Worm (Caenorhabditis elegans) whole organism, late embryonic: ENCODE results near the gene lron-4.

ENCODE experiments used
- C38D4.7 ChIP-seq: fragments of 200-800 bp; sonication (Bioruptor generic); optimal IDR thresholded peaks from 2 replicates; lab custom pipeline; 2018; ENCODE audit warnings: mild to moderate bottlenecking, missing genetic modification characterization, moderate library complexity, missing compliant biosample characterization
- T23F11.4 ChIP-seq: fragments of 200-800 bp; sonication (Bioruptor generic); optimal IDR thresholded peaks from 2 replicates; lab custom pipeline; 2018; ENCODE audit warnings: mild to moderate bottlenecking, missing genetic modification characterization, missing compliant biosample characterization
- Y22D7AL.16 ChIP-seq: sonication (generic microtip); optimal IDR thresholded peaks from 2 replicates; lab custom pipeline; 2016; ENCODE audit warnings: missing genetic modification characterization, missing compliant biosample characterization
- ahr-1 ChIP-seq: sonication (generic microtip); optimal IDR thresholded peaks from 2 replicates; lab custom pipeline; 2016; ENCODE audit warnings: missing genetic modification characterization, missing compliant biosample characterization
- ama-1 ChIP-seq: fragments of 150-350 bp; optimal IDR thresholded peaks from 2 replicates; lab custom pipeline; 2014
- ceh-18 ChIP-seq: sonication (generic microtip); optimal IDR thresholded peaks from 2 replicates; lab custom pipeline; 2016; ENCODE audit warnings: missing genetic modification characterization, missing compliant biosample characterization
- ceh-31 ChIP-seq: sonication (generic microtip); optimal IDR thresholded peaks from 2 replicates; lab custom pipeline; 2016; ENCODE audit warnings: missing genetic modification characterization, missing compliant biosample characterization
- ceh-34 ChIP-seq: sonication (generic microtip); optimal IDR thresholded peaks from 2 replicates; lab custom pipeline; 2016; ENCODE audit warnings: mild to moderate bottlenecking, missing genetic modification characterization, missing compliant biosample characterization
- ceh-45 ChIP-seq: fragments of 200-800 bp; sonication (Bioruptor generic); IDR thresholded peaks from 2 replicates; pipeline ENCODE4 v1.3.6; 2022; ENCODE audit warnings: missing genetic modification reagents, missing genetic modification characterization, missing compliant biosample characterization
- ceh-6 ChIP-seq: fragments of 200-800 bp; sonication (Bioruptor generic); optimal IDR thresholded peaks from 2 replicates; lab custom pipeline; 2018; ENCODE audit warnings: mild to moderate bottlenecking, missing genetic modification characterization, missing compliant biosample characterization
- ceh-9 ChIP-seq: sonication (generic microtip); optimal IDR thresholded peaks from 2 replicates; lab custom pipeline; 2016; ENCODE audit warnings: mild to moderate bottlenecking, missing genetic modification characterization, inconsistent platforms, missing compliant biosample characterization
- dmd-4 ChIP-seq: sonication (generic microtip); optimal IDR thresholded peaks from 2 replicates; lab custom pipeline; 2016; ENCODE audit warnings: borderline replicate concordance, missing genetic modification characterization, missing compliant biosample characterization
- dve-1 ChIP-seq: sonication (generic microtip); optimal IDR thresholded peaks from 2 replicates; lab custom pipeline; 2017; ENCODE audit warnings: antibody characterized with exemption, mild to moderate bottlenecking, missing genetic modification characterization, missing compliant biosample characterization
- elt-2 ChIP-seq: sonication (generic microtip); optimal IDR thresholded peaks from 2 replicates; lab custom pipeline; 2016; ENCODE audit warnings: missing genetic modification reagents, missing genetic modification characterization, missing compliant biosample characterization
- fax-1 ChIP-seq: sonication (generic microtip); optimal IDR thresholded peaks from 2 replicates; lab custom pipeline; 2016; ENCODE audit warnings: missing genotype, missing genetic modification characterization, missing compliant biosample characterization
- fkh-10 ChIP-seq: fragments of 150-350 bp; optimal IDR thresholded peaks from 2 replicates; lab custom pipeline; 2014; ENCODE audit warnings: missing biosample characterization, missing genetic modification reagents, missing genetic modification characterization
- gmeb-2 ChIP-seq: sonication (generic microtip); optimal IDR thresholded peaks from 2 replicates; lab custom pipeline; 2016; ENCODE audit warnings: missing genetic modification characterization, inconsistent platforms, missing compliant biosample characterization
- hlh-13 ChIP-seq: fragments of 200-800 bp; sonication (Bioruptor generic); optimal IDR thresholded peaks from 2 replicates; lab custom pipeline; 2018; ENCODE audit warnings: mild to moderate bottlenecking, missing genetic modification characterization, missing compliant biosample characterization
- hlh-15 ChIP-seq: sonication (generic microtip); optimal IDR thresholded peaks from 2 replicates; lab custom pipeline; 2016; ENCODE audit warnings: missing genetic modification characterization, missing compliant biosample characterization
- hlh-30 ChIP-seq: sonication (generic microtip); optimal IDR thresholded peaks from 2 replicates; lab custom pipeline; 2017; ENCODE audit warnings: antibody characterized with exemption, missing genetic modification characterization, missing compliant biosample characterization; ENCODE audit not compliant: insufficient read depth
- lim-6 ChIP-seq: sonication (generic microtip); optimal IDR thresholded peaks from 2 replicates; lab custom pipeline; 2016; ENCODE audit warnings: missing genetic modification characterization, missing compliant biosample characterization
- madf-2 ChIP-seq: sonication (generic microtip); optimal IDR thresholded peaks from 2 replicates; lab custom pipeline; 2017; ENCODE audit warnings: missing genetic modification characterization, missing compliant biosample characterization
- mec-3 ChIP-seq: sonication (generic microtip); optimal IDR thresholded peaks from 2 replicates; lab custom pipeline; 2016; ENCODE audit warnings: borderline replicate concordance, missing genetic modification characterization, missing compliant biosample characterization
- nfya-1 ChIP-seq: sonication (generic microtip); optimal IDR thresholded peaks from 2 replicates; lab custom pipeline; 2017; ENCODE audit warnings: missing genetic modification characterization, mild to moderate bottlenecking, missing compliant biosample characterization, antibody characterized with exemption, moderate library complexity
- nhr-232 ChIP-seq: sonication (generic microtip); optimal IDR thresholded peaks from 2 replicates; lab custom pipeline; 2016; ENCODE audit warnings: missing genetic modification characterization, missing compliant biosample characterization
- npax-4 ChIP-seq: sonication (generic microtip); optimal IDR thresholded peaks from 2 replicates; lab custom pipeline; 2016; ENCODE audit warnings: missing genetic modification characterization, missing compliant biosample characterization
- odd-2 ChIP-seq: sonication (generic microtip); optimal IDR thresholded peaks from 2 replicates; lab custom pipeline; 2017; ENCODE audit warnings: antibody characterized with exemption, mild to moderate bottlenecking, missing genetic modification characterization, missing compliant biosample characterization
- pat-9 ChIP-seq: fragments of 200-800 bp; sonication (Bioruptor generic); optimal IDR thresholded peaks from 2 replicates; lab custom pipeline; 2018; ENCODE audit warnings: mild to moderate bottlenecking, missing genetic modification characterization, moderate library complexity, missing compliant biosample characterization
- pros-1 ChIP-seq: fragments of 150-350 bp; optimal IDR thresholded peaks from 2 replicates; lab custom pipeline; 2014; ENCODE audit warnings: missing biosample characterization, missing genetic modification reagents, missing genetic modification characterization
- ref-2 ChIP-seq: sonication (generic microtip); optimal IDR thresholded peaks from 2 replicates; lab custom pipeline; 2016; ENCODE audit warnings: missing genetic modification characterization, missing compliant biosample characterization
- rnt-1 ChIP-seq: sonication (generic microtip); optimal IDR thresholded peaks from 2 replicates; lab custom pipeline; 2016; ENCODE audit warnings: missing genetic modification characterization, missing compliant biosample characterization
- sox-2 ChIP-seq: fragments of 200-800 bp; sonication (Bioruptor generic); IDR thresholded peaks from 2 replicates; pipeline ENCODE4 v1.3.6; 2022; ENCODE audit warnings: missing genetic modification reagents, missing genetic modification characterization, missing compliant biosample characterization
- sox-4 ChIP-seq: sonication (generic microtip); optimal IDR thresholded peaks from 2 replicates; lab custom pipeline; 2017; ENCODE audit warnings: mild to moderate bottlenecking, missing genetic modification characterization, inconsistent platforms, missing compliant biosample characterization
- tbx-2 ChIP-seq: sonication (generic microtip); optimal IDR thresholded peaks from 2 replicates; lab custom pipeline; 2016; ENCODE audit warnings: missing genetic modification characterization, missing compliant biosample characterization
- unc-55 ChIP-seq: sonication (generic microtip); optimal IDR thresholded peaks from 2 replicates; lab custom pipeline; 2017; ENCODE audit warnings: missing biosample characterization, missing genetic modification reagents, missing genetic modification characterization
- zip-5 ChIP-seq: sonication (generic microtip); optimal IDR thresholded peaks from 2 replicates; lab custom pipeline; 2016; ENCODE audit warnings: missing genetic modification characterization, missing compliant biosample characterization

lron-4 gene

ce11 chrII:8106921-8107695 is 4.9 kb downstream of the lron-4 start, which contains the start of the genes chst-1 and C41C4.9 (continued):
- peak; percentile 69 for TF ChIP-seq hlh-30 (tag; lab: Kevin White, UChicago)
- peak; percentile 90 for TF ChIP-seq tbx-2 (tag; lab: Kevin White, UChicago)
- peak; percentile 88 for TF ChIP-seq hlh-15 (tag; lab: Kevin White, UChicago)
- peak; percentile 94 for TF ChIP-seq pat-9 (tag; lab: Kevin White, UChicago)
- TF ChIP-seq unc-55 (GFP tag; lab: Kevin White, UChicago) = peak; percentile 16
- TF ChIP-seq T23F11.4 (GFP tag; lab: Kevin White, UChicago) = peak; percentile 88
- peak; percentile 81 for TF ChIP-seq sox-2 (GFP tag; lab: Robert Waterston, UW)
- peak; percentile 91 for TF ChIP-seq ahr-1 (tag; lab: Kevin White, UChicago)
- TF ChIP-seq ama-1 (lab: Kevin White, UChicago) = no peak
- TF ChIP-seq zip-5 (tag; lab: Kevin White, UChicago) = peak; percentile 67
- TF ChIP-seq mec-3 (tag; lab: Kevin White, UChicago) = no peak
- peak; percentile 91 for TF ChIP-seq rnt-1 (tag; lab: Kevin White, UChicago)
- TF ChIP-seq fkh-10 (GFP tag; lab: Kevin White, UChicago) = peak; percentile 74
- TF ChIP-seq dve-1 (tag; lab: Kevin White, UChicago) = peak; percentile 90
- peak; percentile 88 for TF ChIP-seq C38D4.7 (GFP tag; lab: Kevin White, UChicago)
- peak; percentile 76 for TF ChIP-seq npax-4
- no peak for TF ChIP-seq odd-2
- peak; percentile 92 for TF ChIP-seq ceh-34 (tag; lab: Kevin White, UChicago)

ce11 chrII:8104998-8105397 is 7.0 kb downstream of the lron-4 start, which contains the start of gene sfxn-5:
TSS of gene sfxn-5 (minus strand) at chrII:8105052.
- TF ChIP-seq unc-55 (GFP tag; lab: Kevin White, UChicago) = peak; percentile 35
- TF ChIP-seq ceh-18 (tag; lab: Kevin White, UChicago) = peak; percentile 50
- no peak for TF ChIP-seq ceh-45 (GFP tag; lab: Robert Waterston, UW)
- no peak for TF ChIP-seq pros-1
- TF ChIP-seq, all 69 proteins: peak for 2

ce11 chrII:8102041-8102440 is 9.9 kb downstream of the lron-4 start, which contains the start of gene sre-2:
TSS of gene sre-2 (minus strand) at chrII:8102141.
- TF ChIP-seq dve-1 (tag; lab: Kevin White, UChicago) (no peak), gmeb-2 (tag; lab: Kevin White, UChicago) (no peak), nfya-1 (tag; lab: Kevin White, UChicago) (no peak), Y22D7AL.16 (tag; lab: Kevin White, UChicago) (no peak), ceh-6 (GFP tag; lab: Kevin White, UChicago) (no peak), lim-6 (tag; lab: Kevin White, UChicago) (no peak), ref-2 (no peak), sox-4 (tag; lab: Kevin White, UChicago) (no peak), fkh-10 (GFP tag; lab: Kevin White, UChicago) (no peak), madf-2 (tag; lab: Kevin White, UChicago) (no peak), ceh-31 (tag; lab: Kevin White, UChicago) (no peak), ceh-34 (tag; lab: Kevin White, UChicago) (no peak), fax-1 (tag; lab: Kevin White, UChicago) (no peak), ceh-9 (tag; lab: Kevin White, UChicago) (no peak), elt-2 (tag; lab: Kevin White, UChicago) (no peak), nhr-232 (tag; lab: Kevin White, UChicago) (no peak), dmd-4 (no peak), tbx-2 (tag; lab: Kevin White, UChicago) (no peak), hlh-13 (GFP tag; lab: Kevin White, UChicago) (no peak), sox-2 (GFP tag; lab: Robert Waterston, UW) (no peak)
- TF ChIP-seq, all 69 proteins: peak for 0
